Fruit fly (Drosophila melanogaster): Measurements from ENCODE around the gene z.

Gene z

dm6 chrX:2410805-2411204, 36.8 kb upstream of the z start, which contains the start of gene CG12496 (continued):
- TF ChIP-seq Nf-YB (GFP tag; optimal IDR thresholded peaks at IDR 0.05) (no peak), CG11695 (GFP tag; IDR thresholded peaks at IDR 0.05) (no peak), knrl (GFP tag; IDR thresholded peaks at IDR 0.05; ENCODE audit: partially characterized antibody) (no peak), Jarid2 (GFP tag; optimal IDR thresholded peaks at IDR 0.05) (peak; percentile 72), HHEX (GFP tag; optimal IDR thresholded peaks at IDR 0.05) (no peak), p53 (GFP tag; optimal IDR thresholded peaks at IDR 0.05) (no peak), twi (tag; optimal IDR thresholded peaks at IDR 0.05) (no peak)

dm6 chrX:2419518-2419917, 28.1 kb upstream of the z start:
- TF ChIP-seq ac (GFP tag; optimal IDR thresholded peaks at IDR 0.05) (no peak), tx (GFP tag; optimal IDR thresholded peaks at IDR 0.05) (no peak), Spps (tag; optimal IDR thresholded peaks at IDR 0.05) (no peak), sim (GFP tag; IDR thresholded peaks at IDR 0.05) (no peak), ERR (GFP tag; optimal IDR thresholded peaks at IDR 0.05) (no peak), repo (GFP tag; optimal IDR thresholded peaks at IDR 0.05) (no peak), Sry-δ (GFP tag; optimal IDR thresholded peaks at IDR 0.05) (peak; percentile 14), zen2 (GFP tag; IDR thresholded peaks at IDR 0.05; ENCODE audit: partially characterized antibody) (no peak), CG32772 (GFP tag; IDR thresholded peaks at IDR 0.05) (no peak), HmgZ (tag; optimal IDR thresholded peaks at IDR 0.05) (peak; percentile 11), pita (GFP tag; optimal IDR thresholded peaks at IDR 0.05) (peak; percentile 88), unc-4 (GFP tag; IDR thresholded peaks at IDR 0.05; ENCODE audit: partially characterized antibody) (peak; percentile 27; the same call in 1 of the 2 replicates), CG16815 (GFP tag; optimal IDR thresholded peaks at IDR 0.05) (no peak), CG11695 (GFP tag; IDR thresholded peaks at IDR 0.05) (no peak), CG6813 (GFP tag; optimal IDR thresholded peaks at IDR 0.05) (no peak), Hr51 (GFP tag; optimal IDR thresholded peaks at IDR 0.05) (no peak), Mrtf (GFP tag; IDR thresholded peaks at IDR 0.05) (no peak), Elba2 (GFP tag; optimal IDR thresholded peaks at IDR 0.05) (no peak), wek (GFP tag; optimal IDR thresholded peaks at IDR 0.05) (no peak), Dref (GFP tag; IDR thresholded peaks at IDR 0.05) (peak; percentile 54), CG18011 (GFP tag; optimal IDR thresholded peaks at IDR 0.05) (no peak), CG18599 (GFP tag; optimal IDR thresholded peaks at IDR 0.05) (no peak), E2f1 (GFP tag; IDR thresholded peaks at IDR 0.05) (no peak), BEAF-32 (GFP tag; optimal IDR thresholded peaks at IDR 0.05) (peak; percentile 2), crp (GFP tag; optimal IDR thresholded peaks at IDR 0.05) (no peak), Rfx (GFP tag; IDR thresholded peaks at IDR 0.05) (no peak), Hmx (GFP tag; optimal IDR thresholded peaks at IDR 0.05) (no peak), bowl (GFP tag; IDR thresholded peaks at IDR 0.05) (no peak), Antp (GFP tag; optimal IDR thresholded peaks at IDR 0.05) (no peak), esg (GFP tag; conservative IDR thresholded peaks at IDR 0.05) (no peak), Usf (GFP tag; optimal IDR thresholded peaks at IDR 0.05) (no peak), CG17361 (GFP tag; IDR thresholded peaks at IDR 0.05) (no peak), CG33557 (GFP tag; optimal IDR thresholded peaks at IDR 0.05) (no peak), Sox100B (GFP tag; optimal IDR thresholded peaks at IDR 0.05) (no peak), knrl (GFP tag; IDR thresholded peaks at IDR 0.05; ENCODE audit: partially characterized antibody) (peak; percentile 40; the same call in 1 of the 3 replicates), tin (GFP tag; optimal IDR thresholded peaks at IDR 0.05) (no peak), Chrac-16 (GFP tag; optimal IDR thresholded peaks at IDR 0.05) (no peak), Lim3 (GFP tag; IDR thresholded peaks at IDR 0.05) (no peak), hb (GFP tag; IDR thresholded peaks at IDR 0.05; ENCODE audit: partially characterized antibody) (no peak), grn (GFP tag; optimal IDR thresholded peaks at IDR 0.05) (no peak), Oaz (GFP tag; IDR thresholded peaks at IDR 0.05) (no peak), gsb (GFP tag; IDR thresholded peaks at IDR 0.05) (no peak), CG14014 (GFP tag; IDR thresholded peaks at IDR 0.05) (no peak), CG3838 (GFP tag; optimal IDR thresholded peaks at IDR 0.05) (no peak)
